Fruit fly (Drosophila melanogaster) whole organism, prepupa: ENCODE measurements around the gene RhoGAP68F.

Source experiments
- Blimp-1 ChIP-seq: fragments of 200-800 bp; sonication (Bioruptor generic); optimal IDR thresholded peaks from 3 replicates; lab custom pipeline; 2017; ENCODE audit warnings: missing biosample characterization, missing genetic modification characterization, mild to moderate bottlenecking, moderate library complexity, missing genetic modification reagents
- CG10631 ChIP-seq: fragments of 200-800 bp; sonication (Bioruptor generic); optimal IDR thresholded peaks from 2 replicates; lab custom pipeline; 2016; ENCODE audit warnings: missing biosample characterization, missing genetic modification characterization
- CG10669 ChIP-seq: fragments of 200-800 bp; sonication (Bioruptor generic); optimal IDR thresholded peaks from 3 replicates; lab custom pipeline; 2018; ENCODE audit warnings: missing biosample characterization, mild to moderate bottlenecking, missing genetic modification characterization, moderate library complexity
- CG15336 ChIP-seq: fragments of 200-800 bp; sonication (Bioruptor generic); IDR thresholded peaks from 2 replicates; pipeline ENCODE4 v1.3.6; 2022; ENCODE audit warnings: missing biosample characterization, missing genetic modification characterization
- CG1621 ChIP-seq: fragments of 200-800 bp; sonication (Bioruptor generic); optimal IDR thresholded peaks from 3 replicates; lab custom pipeline; 2018; ENCODE audit warnings: missing biosample characterization, mild to moderate bottlenecking, missing genetic modification characterization
- CG3032 ChIP-seq: fragments of 200-800 bp; optimal IDR thresholded peaks from 2 replicates; lab custom pipeline; 2019; ENCODE audit warnings: missing biosample characterization, mild to moderate bottlenecking, missing genetic modification characterization, moderate library complexity
- CG32006 ChIP-seq: fragments of 200-800 bp; sonication (Bioruptor generic); optimal IDR thresholded peaks from 3 replicates; lab custom pipeline; 2017; ENCODE audit warnings: missing biosample characterization, mild to moderate bottlenecking, missing genetic modification characterization
- CG34406 ChIP-seq: fragments of 200-800 bp; sonication (Bioruptor generic); optimal IDR thresholded peaks from 3 replicates; lab custom pipeline; 2016; ENCODE audit warnings: missing biosample characterization, missing genetic modification characterization
- CG4318 ChIP-seq: fragments of 200-800 bp; sonication (Bioruptor generic); optimal IDR thresholded peaks from 3 replicates; lab custom pipeline; 2017; ENCODE audit warnings: missing biosample characterization, mild to moderate bottlenecking, missing genetic modification characterization
- CG6163 ChIP-seq: fragments of 200-800 bp; sonication (Bioruptor generic); IDR thresholded peaks from 3 replicates; pipeline ENCODE4 v1.3.6; 2022; ENCODE audit warnings: missing biosample characterization, missing genetic modification characterization
- CG6792 ChIP-seq: fragments of 200-800 bp; sonication (Bioruptor generic); optimal IDR thresholded peaks from 3 replicates; lab custom pipeline; 2016; ENCODE audit warnings: missing biosample characterization, missing genetic modification characterization
- CG7368 ChIP-seq: fragments of 200-800 bp; sonication (Bioruptor generic); optimal IDR thresholded peaks from 3 replicates; lab custom pipeline; 2016; ENCODE audit warnings: missing biosample characterization, missing genetic modification characterization
- CG8119 ChIP-seq: fragments of 200-800 bp; sonication (Bioruptor generic); IDR thresholded peaks from 3 replicates; pipeline ENCODE4 v1.3.6; 2022; ENCODE audit warnings: missing biosample characterization, missing genetic modification characterization
- CG8319 ChIP-seq: fragments of 200-800 bp; sonication (Bioruptor generic); optimal IDR thresholded peaks from 3 replicates; lab custom pipeline; 2016; ENCODE audit warnings: missing biosample characterization, missing genetic modification characterization
- CG9139 ChIP-seq: fragments of 200-800 bp; sonication (Bioruptor generic); optimal IDR thresholded peaks from 3 replicates; lab custom pipeline; 2017; ENCODE audit warnings: missing biosample characterization, mild to moderate bottlenecking, missing genetic modification characterization
- Eip75B ChIP-seq: fragments of 200-800 bp; sonication (Bioruptor generic); optimal IDR thresholded peaks from 3 replicates; lab custom pipeline; 2016; ENCODE audit warnings: missing biosample characterization, missing genetic modification characterization
- Eip78C ChIP-seq: fragments of 200-800 bp; sonication (Bioruptor generic); peaks from one replicate; lab custom pipeline; 2016; ENCODE audit warnings: missing biosample characterization, missing genetic modification characterization
- Eip93F ChIP-seq: fragments of 200-800 bp; sonication (Bioruptor generic); optimal IDR thresholded peaks from 2 replicates; lab custom pipeline; 2016; ENCODE audit warnings: missing biosample characterization, mild to moderate bottlenecking, missing genetic modification characterization
- Ets21C ChIP-seq: fragments of 200-800 bp; sonication (Bioruptor generic); optimal IDR thresholded peaks from 3 replicates; lab custom pipeline; 2016; ENCODE audit warnings: missing biosample characterization, missing genetic modification characterization
- Ets96B ChIP-seq: fragments of 200-800 bp; optimal IDR thresholded peaks from 2 replicates; lab custom pipeline; 2019; ENCODE audit warnings: missing biosample characterization, mild to moderate bottlenecking, missing genetic modification characterization, moderate library complexity
- Gug ChIP-seq: fragments of 200-800 bp; sonication (Bioruptor generic); IDR thresholded peaks from 2 replicates; pipeline ENCODE4 v1.3.6; 2022; ENCODE audit warnings: missing biosample characterization, missing genetic modification characterization
- Hr38 ChIP-seq: sonication (Bioruptor generic); optimal IDR thresholded peaks from 2 replicates; lab custom pipeline; 2016; ENCODE audit warnings: missing biosample characterization, missing genetic modification characterization
- Hr39 ChIP-seq: fragments of 200-800 bp; sonication (Bioruptor generic); optimal IDR thresholded peaks from 2 replicates; lab custom pipeline; 2016; ENCODE audit warnings: missing biosample characterization, missing genetic modification characterization
- Lpt ChIP-seq: fragments of 200-800 bp; sonication (Bioruptor generic); optimal IDR thresholded peaks from 3 replicates; lab custom pipeline; 2016; ENCODE audit warnings: missing biosample characterization, missing genetic modification characterization
- OdsH ChIP-seq: fragments of 200-800 bp; sonication (Bioruptor generic); optimal IDR thresholded peaks from 3 replicates; lab custom pipeline; 2016; ENCODE audit warnings: missing biosample characterization, missing genetic modification characterization
- Smox ChIP-seq: fragments of 200-800 bp; sonication (Bioruptor generic); optimal IDR thresholded peaks from 3 replicates; lab custom pipeline; 2016; ENCODE audit warnings: missing biosample characterization, missing genetic modification characterization
- Sox15 ChIP-seq: fragments of 200-800 bp; sonication (Bioruptor generic); optimal IDR thresholded peaks from 3 replicates; lab custom pipeline; 2016; ENCODE audit warnings: missing biosample characterization, missing genetic modification characterization
- achi ChIP-seq: fragments of 200-800 bp; sonication (Bioruptor generic); optimal IDR thresholded peaks from 3 replicates; lab custom pipeline; 2016; ENCODE audit warnings: missing biosample characterization, missing genetic modification characterization
- acj6 ChIP-seq: fragments of 200-800 bp; sonication (Bioruptor generic); optimal IDR thresholded peaks from 3 replicates; lab custom pipeline; 2016; ENCODE audit warnings: missing biosample characterization, missing genetic modification characterization
- dac ChIP-seq: fragments of 200-800 bp; sonication (Bioruptor generic); optimal IDR thresholded peaks from 2 replicates; lab custom pipeline; 2017; ENCODE audit warnings: missing biosample characterization, mild to moderate bottlenecking, missing genetic modification characterization
- dsx ChIP-seq: fragments of 200-800 bp; optimal IDR thresholded peaks from 3 replicates; lab custom pipeline; 2019; ENCODE audit warnings: missing biosample characterization, mild to moderate bottlenecking, missing genetic modification characterization, moderate library complexity; ENCODE audit not compliant: poor library complexity, severe bottlenecking
- eg ChIP-seq: fragments of 200-800 bp; sonication (Bioruptor generic); IDR thresholded peaks from 3 replicates; pipeline ENCODE4 v1.3.6; 2022; ENCODE audit warnings: missing biosample characterization, missing genetic modification characterization
- esn ChIP-seq: fragments of 200-800 bp; sonication (Bioruptor generic); optimal IDR thresholded peaks from 2 replicates; lab custom pipeline; 2016; ENCODE audit warnings: missing biosample characterization, mild to moderate bottlenecking, missing genetic modification characterization, moderate library complexity
- fd59A ChIP-seq: fragments of 200-800 bp; sonication (Bioruptor generic); optimal IDR thresholded peaks from 2 replicates; lab custom pipeline; 2017; ENCODE audit warnings: missing biosample characterization, mild to moderate bottlenecking, missing genetic modification characterization, missing genetic modification reagents
- fkh ChIP-seq: fragments of 200-800 bp; sonication (Bioruptor generic); optimal IDR thresholded peaks from 3 replicates; lab custom pipeline; 2017; ENCODE audit warnings: missing biosample characterization, mild to moderate bottlenecking, missing genetic modification characterization, moderate library complexity
- lz ChIP-seq: fragments of 200-800 bp; sonication (Bioruptor generic); optimal IDR thresholded peaks from 3 replicates; lab custom pipeline; 2016; ENCODE audit warnings: missing biosample characterization, missing genetic modification characterization
- pdm3 ChIP-seq: fragments of 200-800 bp; sonication (Bioruptor generic); optimal IDR thresholded peaks from 3 replicates; lab custom pipeline; 2016; ENCODE audit warnings: missing biosample characterization, missing genetic modification characterization
- salr ChIP-seq, 2 experiments: fragments of 200-800 bp; sonication (Bioruptor generic); optimal IDR thresholded peaks; 3 replicates each; lab custom pipeline; 2016 to 2018; ENCODE audit warnings: missing biosample characterization in 2 of 2, missing genetic modification characterization in 2 of 2, mild to moderate bottlenecking in 1 of 2
- spab ChIP-seq: fragments of 200-800 bp; sonication (Bioruptor generic); optimal IDR thresholded peaks from 2 replicates; lab custom pipeline; 2017; ENCODE audit warnings: missing biosample characterization, mild to moderate bottlenecking, missing genetic modification characterization, missing genetic modification reagents
- svp ChIP-seq: fragments of 200-800 bp; sonication (Bioruptor generic); peaks from one replicate; lab custom pipeline; 2016; ENCODE audit warnings: missing biosample characterization, missing genetic modification characterization
- topi ChIP-seq: fragments of 200-800 bp; sonication (Bioruptor generic); optimal IDR thresholded peaks from 3 replicates; lab custom pipeline; 2016; ENCODE audit warnings: missing biosample characterization, missing genetic modification characterization
- vri ChIP-seq: fragments of 200-800 bp; sonication (Bioruptor generic); optimal IDR thresholded peaks from 3 replicates; lab custom pipeline; 2016; ENCODE audit warnings: missing biosample characterization, mild to moderate bottlenecking, missing genetic modification characterization

RhoGAP68F gene

DNA sequence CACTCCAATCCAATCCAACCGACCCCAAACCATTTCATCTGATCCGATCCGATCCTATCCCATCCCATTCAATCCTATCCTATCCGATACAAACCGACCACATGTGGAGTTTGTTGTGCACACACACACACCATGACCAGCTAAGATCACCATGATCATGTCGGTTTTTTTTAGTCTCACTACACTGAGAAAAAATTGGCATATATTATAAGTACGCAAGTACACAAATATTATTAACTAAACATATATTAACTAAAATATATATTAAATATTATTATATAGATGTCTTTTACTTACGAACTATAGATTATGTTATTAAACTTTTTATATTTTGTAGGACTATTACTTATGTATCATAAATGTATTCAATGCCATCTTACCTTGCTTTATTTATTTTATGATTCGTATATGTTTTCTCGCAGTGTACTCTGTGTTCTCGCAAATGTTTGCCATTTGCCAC is 36.7 kb upstream of the RhoGAP68F start (continued):
- TF ChIP-seq CG9139 (GFP tag; lab: Kevin White, UChicago) (peak; percentile 46), Ets21C (GFP tag; lab: Kevin White, UChicago) (no peak), OdsH (peak; percentile 71), CG8319 (GFP tag; lab: Kevin White, UChicago) (no peak), Hr38 (GFP tag; lab: Kevin White, UChicago) (no peak), dsx (peak; percentile 81), Ets96B (tag; lab: Kevin White, UChicago) (peak; percentile 81), lz (GFP tag; lab: Kevin White, UChicago) (peak; percentile 3), vri (no peak), Gug (GFP tag; lab: Robert Waterston, UW) (peak; percentile 45), CG10631 (GFP tag; lab: Kevin White, UChicago) (peak; percentile 68), CG7368 (peak; percentile 2), CG15336 (GFP tag; lab: Robert Waterston, UW) (peak; percentile 82), CG1621 (tag; lab: Kevin White, UChicago) (no peak), Hr39 (no peak)

DNA sequence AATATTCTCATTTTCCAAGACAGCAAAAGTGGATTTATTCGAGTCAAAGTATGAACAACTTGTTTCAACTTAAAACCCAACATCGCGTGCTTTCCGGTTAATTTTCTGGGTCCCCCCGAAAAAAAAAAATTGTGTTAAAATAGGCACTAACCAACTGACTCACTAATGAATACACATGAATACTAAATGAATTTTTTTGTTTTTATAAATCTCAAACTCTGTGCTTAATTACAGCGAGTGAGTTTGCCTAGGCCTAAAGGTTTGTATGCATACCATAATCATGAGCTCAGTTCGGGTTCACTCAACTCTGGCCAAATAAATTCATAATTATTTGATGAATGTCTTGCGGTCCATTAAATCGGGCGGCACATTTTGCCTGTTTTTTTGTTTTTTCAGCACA is 31.3 kb upstream of the RhoGAP68F start:
- no peak for TF ChIP-seq eg
- TF ChIP-seq svp, result peak; percentile 25
- TF ChIP-seq CG9139 (GFP tag; lab: Kevin White, UChicago), result no peak
- TF ChIP-seq Eip78C (GFP tag; lab: Kevin White, UChicago), result no peak
- no peak for TF ChIP-seq Eip75B

DNA sequence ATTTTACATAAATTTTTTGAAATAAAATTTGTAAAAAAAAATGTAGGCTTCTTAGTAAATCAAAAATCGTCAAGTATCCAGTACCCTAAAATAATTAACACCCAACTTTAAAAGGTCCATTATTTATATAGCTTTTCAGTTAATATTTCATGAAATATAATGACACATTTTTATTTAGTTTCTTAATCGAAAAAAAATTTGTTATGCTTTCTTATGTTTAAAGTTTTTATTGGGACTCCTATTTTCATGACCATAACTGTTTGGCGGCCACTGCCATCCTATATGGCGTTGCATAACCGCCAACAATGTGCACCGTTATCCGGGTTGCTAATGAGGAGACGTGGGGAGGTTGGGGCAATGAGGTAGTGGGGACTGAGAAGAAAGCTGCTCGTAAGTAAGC is 30.2 kb upstream of the RhoGAP68F start:
- TF ChIP-seq Eip78C (GFP tag; lab: Kevin White, UChicago) (peak; percentile 82), topi (GFP tag; lab: Kevin White, UChicago) (peak; percentile 40), svp (peak; percentile 70), CG1621 (tag; lab: Kevin White, UChicago) (no peak), Sox15 (no peak), Gug (GFP tag; lab: Robert Waterston, UW) (peak; percentile 29; the same call in 1 of the 2 replicates), CG6163 (GFP tag; lab: Robert Waterston, UW) (peak; percentile 40; the same call in 2 of the 3 replicates), esn (GFP tag; lab: Kevin White, UChicago) (peak; percentile 23), CG4318 (GFP tag; lab: Kevin White, UChicago) (no peak), CG8119 (GFP tag; lab: Robert Waterston, UW) (peak; percentile 68), CG15336 (GFP tag; lab: Robert Waterston, UW) (peak; percentile 64), eg (peak; percentile 37; the same call in 2 of the 3 replicates), CG32006 (peak; percentile 10), CG10631 (GFP tag; lab: Kevin White, UChicago) (peak; percentile 0), CG10669 (GFP tag; lab: Kevin White, UChicago) (peak; percentile 3)

DNA sequence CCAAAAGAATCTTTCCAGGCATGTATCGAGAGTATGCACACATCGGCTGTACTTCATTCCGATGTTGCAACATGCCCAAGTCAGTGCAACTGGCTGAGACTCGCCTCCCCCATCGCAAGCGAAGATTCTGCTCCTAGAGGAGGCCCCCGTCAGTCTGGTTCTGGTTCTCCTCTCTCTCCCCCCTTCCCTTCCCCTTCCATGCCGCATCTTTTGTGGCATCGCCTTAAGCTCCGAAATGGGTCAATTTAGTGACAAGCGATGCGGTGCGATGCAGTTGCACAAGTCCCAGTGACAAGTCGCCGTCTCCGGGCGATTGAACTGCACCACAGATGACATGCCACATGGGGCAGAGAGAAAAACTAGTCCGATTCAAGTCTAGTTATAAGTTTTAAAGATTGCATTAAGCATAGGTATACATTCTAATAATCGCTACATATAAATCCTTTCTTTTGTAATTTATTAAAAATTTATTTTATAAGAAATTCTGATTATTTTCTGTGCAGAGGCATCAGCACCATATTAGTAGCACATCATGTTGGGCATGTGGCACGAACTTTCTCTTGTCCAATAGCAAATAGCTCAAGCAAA is 29.5 kb upstream of the RhoGAP68F start:
- peak; percentile 20; the same call in 1 of the 2 replicates for TF ChIP-seq Gug (GFP tag; lab: Robert Waterston, UW)
- peak; percentile 20 for TF ChIP-seq CG3032
- no peak for TF ChIP-seq Eip93F (GFP tag; lab: Kevin White, UChicago)
- no peak for TF ChIP-seq CG6792
- no peak for TF ChIP-seq CG8319 (GFP tag; lab: Kevin White, UChicago)
- TF ChIP-seq CG10631 (GFP tag; lab: Kevin White, UChicago), result peak; percentile 32
- no peak for TF ChIP-seq pdm3 (GFP tag; lab: Kevin White, UChicago)
- TF ChIP-seq fkh (GFP tag; lab: Kevin White, UChicago), result no peak
- TF ChIP-seq Eip75B, result no peak
- TF ChIP-seq Blimp-1 (GFP tag; lab: Kevin White, UChicago), result no peak
- TF ChIP-seq CG9139 (GFP tag; lab: Kevin White, UChicago), result no peak
- no peak for TF ChIP-seq svp
- peak; percentile 55 for TF ChIP-seq achi (GFP tag; lab: Kevin White, UChicago)
- TF ChIP-seq dac, result no peak
- peak; percentile 1 for TF ChIP-seq Ets96B (tag; lab: Kevin White, UChicago)
- TF ChIP-seq salr (GFP tag; optimal IDR thresholded peaks at IDR 0.05; lab: Kevin White, UChicago), result peak in 1 of 2 experiments; percentile 40
- TF ChIP-seq Eip78C (GFP tag; lab: Kevin White, UChicago), result peak; percentile 83
- TF ChIP-seq OdsH, result peak; percentile 34
- TF ChIP-seq eg, result peak; percentile 73; the same call in 2 of the 3 replicates
- TF ChIP-seq vri, result no peak
- peak; percentile 78 for TF ChIP-seq CG32006
- no peak for TF ChIP-seq CG7368
- no peak for TF ChIP-seq Smox (GFP tag; lab: Kevin White, UChicago)
- peak; percentile 36 for TF ChIP-seq acj6
- peak; percentile 7 for TF ChIP-seq CG10669 (GFP tag; lab: Kevin White, UChicago)
- peak; percentile 29 for TF ChIP-seq CG34406 (GFP tag; lab: Kevin White, UChicago)
- TF ChIP-seq Hr39, result no peak
- TF ChIP-seq fd59A (GFP tag; lab: Kevin White, UChicago), result no peak
- no peak for TF ChIP-seq spab (GFP tag; lab: Kevin White, UChicago)
- no peak for TF ChIP-seq Sox15
- no peak for TF ChIP-seq Hr38 (GFP tag; lab: Kevin White, UChicago)
- TF ChIP-seq Lpt (GFP tag; lab: Kevin White, UChicago), result no peak
